Worm (Caenorhabditis elegans): ENCODE results near the gene T10B9.14.

Gene T10B9.14

DNA sequence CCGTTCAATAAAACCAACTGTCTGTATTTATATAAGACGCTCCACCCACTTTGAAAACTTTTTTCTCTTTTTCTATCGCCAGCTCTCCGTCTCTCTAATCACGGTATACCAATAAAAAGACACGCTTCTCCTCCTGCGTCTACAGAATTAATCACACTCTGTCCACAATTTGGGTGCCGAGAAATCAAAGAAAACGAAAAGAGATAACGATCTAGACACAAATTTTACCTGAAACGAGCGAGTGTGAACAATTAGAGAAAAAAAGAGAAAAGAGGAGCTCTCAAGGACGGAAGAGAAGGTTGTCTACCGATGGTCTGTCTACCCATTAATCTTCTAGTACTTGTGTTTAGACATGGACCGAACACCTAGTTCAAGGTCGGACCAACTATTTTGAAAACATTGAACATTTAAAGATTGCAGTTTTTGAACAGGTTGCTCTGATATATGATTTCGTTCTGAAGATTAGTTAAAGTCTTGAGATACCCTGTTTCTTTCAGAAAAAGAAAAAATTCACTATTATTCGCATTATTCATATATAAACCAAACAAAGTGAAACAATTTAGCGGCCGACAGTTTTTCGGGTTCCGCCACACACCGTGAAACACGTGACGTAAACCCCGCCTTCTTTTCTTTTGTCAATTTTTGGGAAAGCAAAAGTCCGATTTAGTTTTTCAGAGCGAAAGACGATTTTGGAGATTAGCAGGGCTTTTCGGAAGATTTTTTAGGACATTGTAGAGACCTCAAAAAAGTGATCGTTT lies 5.3 kb upstream of the T10B9.14 start, which contains the start of gene cyp-13A2 (continued):
- peak; percentile 84 for TF ChIP-seq hmg-1.2 (GFP tag; IDR thresholded peaks at IDR 0.05)

DNA sequence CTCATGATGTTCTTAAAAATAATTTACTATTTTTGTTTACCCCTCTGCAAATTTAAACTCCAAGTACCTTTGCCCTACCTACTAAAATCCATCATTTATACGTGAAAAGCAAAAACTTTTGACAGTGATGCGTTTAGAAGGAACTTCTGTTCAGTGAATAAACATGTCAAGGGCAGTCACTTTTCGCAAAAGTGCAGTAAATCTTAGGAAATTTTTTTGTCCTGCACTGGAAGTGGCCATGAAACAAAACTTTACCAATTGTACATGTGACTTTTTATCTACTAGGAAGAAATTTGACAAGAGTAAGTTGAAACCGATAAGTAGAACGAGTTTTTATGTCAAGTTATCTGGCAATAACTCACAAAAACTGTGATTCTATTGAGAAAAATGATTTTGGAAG lies 4.0 kb upstream of the T10B9.14 start:
- TF ChIP-seq tbp1 (GFP tag; optimal IDR thresholded peaks at IDR 0.05), result no peak
- TF ChIP-seq ceh-100 (GFP tag; IDR thresholded peaks at IDR 0.05), result no peak
- TF ChIP-seq C17E4.6 (GFP tag; IDR thresholded peaks at IDR 0.05), result no peak
- no peak for TF ChIP-seq mes-4 (tag; optimal IDR thresholded peaks at IDR 0.05)
- TF ChIP-seq attf-3 (GFP tag; conservative IDR thresholded peaks at IDR 0.05), result no peak
- TF ChIP-seq efl-1 (GFP tag; optimal IDR thresholded peaks at IDR 0.05), result no peak
- no peak for TF ChIP-seq aptf-2 (GFP tag; conservative IDR thresholded peaks at IDR 0.05)
- TF ChIP-seq xnd-1 (tag; optimal IDR thresholded peaks at IDR 0.05), result no peak
- no peak for TF ChIP-seq dpl-1 (GFP tag; optimal IDR thresholded peaks at IDR 0.05)
- TF ChIP-seq nfya-2 (GFP tag; IDR thresholded peaks at IDR 0.05), result no peak
- TF ChIP-seq F57C9.4 (tag; optimal IDR thresholded peaks at IDR 0.05), result no peak
- TF ChIP-seq egl-44 (GFP tag; IDR thresholded peaks at IDR 0.05), result no peak
- TF ChIP-seq ceh-58 (GFP tag; IDR thresholded peaks at IDR 0.05), result no peak
- no peak for TF ChIP-seq K12H6.12 (tag; optimal IDR thresholded peaks at IDR 0.05)
- TF ChIP-seq hlh-26 (GFP tag; conservative IDR thresholded peaks at IDR 0.05), result no peak
- no peak for TF ChIP-seq hmg-20 (GFP tag; IDR thresholded peaks at IDR 0.05)
- TF ChIP-seq aptf-3 (GFP tag; IDR thresholded peaks at IDR 0.05), result no peak
- no peak for TF ChIP-seq ztf-26 (tag; optimal IDR thresholded peaks at IDR 0.05)

DNA sequence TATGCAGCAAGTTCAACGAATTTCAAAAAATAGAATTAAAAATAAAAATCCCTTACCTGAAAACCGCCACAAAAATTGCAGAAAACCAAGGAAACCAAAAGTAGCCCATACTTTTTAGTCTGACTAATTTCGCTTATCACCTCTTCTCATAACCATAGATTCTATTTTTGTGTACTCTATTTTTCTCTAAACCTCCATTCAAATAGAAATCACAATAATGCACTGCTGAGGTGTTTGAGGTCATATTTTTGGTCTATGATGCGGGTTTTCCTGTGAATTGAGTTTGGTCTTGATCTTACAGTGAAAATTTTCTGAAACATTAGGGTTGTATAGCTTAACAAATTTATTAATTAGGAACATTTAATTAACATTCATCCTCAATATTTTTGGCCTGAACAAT lies 395 bp downstream of the T10B9.14 start, which contains the start of gene cyp-13A1:
cyp-13A1 (minus strand) TSS at position 156 of the 400 bp plus-strand sequence.
- TF ChIP-seq T07F8.4 (tag; optimal IDR thresholded peaks at IDR 0.05) (no peak), nhr-80 (tag; optimal IDR thresholded peaks at IDR 0.05) (peak; percentile 55), cebp-1 (GFP tag; IDR thresholded peaks at IDR 0.05) (no peak), cebp-1 (tag; optimal IDR thresholded peaks at IDR 0.05) (no peak), Y95B8A.8 (GFP tag; IDR thresholded peaks at IDR 0.05) (no peak), lir-1 (GFP tag; conservative IDR thresholded peaks at IDR 0.05) (no peak), tlf-1 (GFP tag; optimal IDR thresholded peaks at IDR 0.05) (no peak)

DNA sequence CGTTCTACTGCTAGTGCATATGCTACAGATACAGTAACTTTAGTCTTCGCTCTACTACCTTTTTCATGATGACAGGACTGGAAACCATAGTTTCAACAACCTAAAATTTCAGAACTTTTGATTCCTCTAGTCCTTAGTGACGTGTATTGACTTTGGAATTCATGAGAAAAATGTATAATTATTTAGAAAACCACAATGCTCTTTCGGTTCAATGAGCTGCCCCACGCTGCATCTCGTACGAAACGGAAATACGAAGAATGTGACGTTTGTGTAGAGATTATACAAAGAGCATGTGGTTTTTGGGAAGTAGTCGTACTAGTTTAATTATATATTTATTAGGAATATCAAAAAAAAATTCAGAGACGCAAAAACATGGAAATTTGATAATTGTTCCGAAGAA lies 3.7 kb downstream of the T10B9.14 start:
- TF ChIP-seq nhr-90 (tag; optimal IDR thresholded peaks at IDR 0.05) (no peak), dox-1 (GFP tag; IDR thresholded peaks at IDR 0.05) (no peak), F22D6.2 (tag; optimal IDR thresholded peaks at IDR 0.05) (no peak), egl-44 (GFP tag; IDR thresholded peaks at IDR 0.05) (no peak), F33H1.4 (GFP tag; IDR thresholded peaks at IDR 0.05) (no peak), hmg-1.2 (GFP tag; IDR thresholded peaks at IDR 0.05) (no peak), sptf-2 (GFP tag; optimal IDR thresholded peaks at IDR 0.05) (no peak), F39B2.1 (GFP tag; IDR thresholded peaks at IDR 0.05) (no peak), egrh-3 (GFP tag; IDR thresholded peaks at IDR 0.05) (no peak), athp-1 (tag; optimal IDR thresholded peaks at IDR 0.05) (no peak), let-526 (GFP tag; IDR thresholded peaks at IDR 0.05) (no peak), lsy-27 (tag; optimal IDR thresholded peaks at IDR 0.05; ENCODE audit: borderline replicate concordance, insufficient read depth) (no peak), atf-7 (tag; optimal IDR thresholded peaks at IDR 0.05) (no peak)

All from whole organism, young adult.